Fruit fly (Drosophila melanogaster) whole organism, wandering third instar larva: ENCODE results near the gene SP555.

ENCODE experiments used
- Abd-B ChIP-seq: fragments of >200 bp; optimal IDR thresholded peaks from 2 replicates; lab custom pipeline; 2017; ENCODE audit warnings: missing biosample characterization, missing genetic modification characterization
- CG32264 ChIP-seq: fragments of 200-800 bp; sonication (Bioruptor generic); optimal IDR thresholded peaks from 2 replicates; lab custom pipeline; 2016; ENCODE audit warnings: missing biosample characterization, missing genetic modification characterization
- CG9705 ChIP-seq: fragments of 200-800 bp; sonication (Bioruptor generic); optimal IDR thresholded peaks from 2 replicates; lab custom pipeline; 2018; ENCODE audit warnings: missing biosample characterization, mild to moderate bottlenecking, missing genetic modification characterization
- CrebA ChIP-seq: fragments of 200-800 bp; sonication (Bioruptor generic); optimal IDR thresholded peaks from 2 replicates; lab custom pipeline; 2016; ENCODE audit warnings: missing biosample characterization, mild to moderate bottlenecking, missing genetic modification characterization, borderline replicate concordance
- Dfd ChIP-seq: fragments of >200 bp; optimal IDR thresholded peaks from 2 replicates; lab custom pipeline; 2017; ENCODE audit warnings: missing biosample characterization, missing genetic modification characterization
- Dif ChIP-seq: fragments of 200-275, 200-300 bp; sonication (Bioruptor generic); optimal IDR thresholded peaks from 2 replicates; lab custom pipeline; 2018; ENCODE audit warnings: missing biosample characterization, missing genetic modification characterization; ENCODE audit not compliant: partially characterized antibody
- GATAd ChIP-seq: sonication (Bioruptor generic); optimal IDR thresholded peaks from 2 replicates; lab custom pipeline; 2016; ENCODE audit warnings: missing biosample characterization, missing genetic modification characterization
- HLH106 ChIP-seq: fragments of 200-800 bp; optimal IDR thresholded peaks from 3 replicates; lab custom pipeline; 2019; ENCODE audit warnings: missing biosample characterization, mild to moderate bottlenecking, missing genetic modification characterization, moderate library complexity
- Hnf4 ChIP-seq: fragments of 200-800 bp; sonication (Bioruptor generic); optimal IDR thresholded peaks from 2 replicates; lab custom pipeline; 2016; ENCODE audit warnings: missing biosample characterization, mild to moderate bottlenecking, missing genetic modification characterization
- Hr78 ChIP-seq: fragments of >200 bp; optimal IDR thresholded peaks from 2 replicates; lab custom pipeline; 2017; ENCODE audit warnings: missing biosample characterization, missing genetic modification characterization
- Hr83 ChIP-seq: fragments of 200-300 bp; sonication (Bioruptor generic); optimal IDR thresholded peaks from 2 replicates; lab custom pipeline; 2016; ENCODE audit warnings: missing biosample characterization, mild to moderate bottlenecking, missing genetic modification characterization, moderate library complexity; ENCODE audit not compliant: poor library complexity, severe bottlenecking
- Mio ChIP-seq: sonication (Bioruptor generic); optimal IDR thresholded peaks from 2 replicates; lab custom pipeline; 2016; ENCODE audit warnings: missing biosample characterization, missing genetic modification characterization
- Myc ChIP-seq: fragments of >200 bp; optimal IDR thresholded peaks from 2 replicates; lab custom pipeline; 2017
- N ChIP-seq: fragments of >200 bp; optimal IDR thresholded peaks from 2 replicates; lab custom pipeline; 2018; ENCODE audit warnings: missing biosample characterization, missing external identifiers, missing genetic modification characterization
- OdsH ChIP-seq: fragments of 200-800 bp; sonication (Bioruptor generic); optimal IDR thresholded peaks from 2 replicates; lab custom pipeline; 2016; ENCODE audit warnings: missing biosample characterization, mild to moderate bottlenecking, missing genetic modification characterization
- Rel ChIP-seq, 2 experiments: fragments of 200-800 bp; sonication (Bioruptor generic) in 1 of 2; optimal IDR thresholded peaks; 2 replicates in 1 of 2; 3 replicates in 1 of 2; lab custom pipeline; 2016 to 2019; ENCODE audit warnings: mild to moderate bottlenecking in 2 of 2, missing biosample characterization in 2 of 2, missing genetic modification characterization in 2 of 2, moderate library complexity in 1 of 2
- Sp1 ChIP-seq: fragments of 200-800 bp; sonication (Bioruptor generic); optimal IDR thresholded peaks from 3 replicates; lab custom pipeline; 2019; ENCODE audit warnings: missing biosample characterization, mild to moderate bottlenecking, missing genetic modification characterization, moderate library complexity
- Vsx2 ChIP-seq: fragments of 200-300, 225-300 bp; sonication (Bioruptor generic); optimal IDR thresholded peaks from 2 replicates; lab custom pipeline; 2018; ENCODE audit warnings: missing biosample characterization, missing genetic modification characterization; ENCODE audit not compliant: partially characterized antibody
- br ChIP-seq: fragments of 200-800 bp; sonication (Bioruptor generic); optimal IDR thresholded peaks from 2 replicates; lab custom pipeline; 2016; ENCODE audit warnings: missing biosample characterization, missing genetic modification characterization
- brk ChIP-seq: fragments of 200-800 bp; sonication (Bioruptor generic); optimal IDR thresholded peaks from 2 replicates; lab custom pipeline; 2016; ENCODE audit warnings: missing biosample characterization, mild to moderate bottlenecking, missing genetic modification characterization
- dmrt93B ChIP-seq: fragments of 200-800 bp; sonication (Bioruptor generic); optimal IDR thresholded peaks from 2 replicates; lab custom pipeline; 2018; ENCODE audit warnings: missing biosample characterization, mild to moderate bottlenecking, missing genetic modification characterization
- dsf ChIP-seq: sonication (Bioruptor generic); optimal IDR thresholded peaks from 2 replicates; lab custom pipeline; 2016; ENCODE audit warnings: missing biosample characterization, missing genetic modification characterization, borderline replicate concordance
- ey ChIP-seq: fragments of 200-800 bp; sonication (Bioruptor generic); optimal IDR thresholded peaks from 2 replicates; lab custom pipeline; 2016; ENCODE audit warnings: missing biosample characterization, missing genetic modification characterization
- foxo ChIP-seq, 2 experiments: fragments of 200-800 bp; sonication (Bioruptor generic); optimal IDR thresholded peaks; 2 replicates in 1 of 2; 3 replicates in 1 of 2; lab custom pipeline; 2016 to 2017; ENCODE audit warnings: missing biosample characterization in 2 of 2, missing genetic modification characterization in 2 of 2
- fru ChIP-seq: fragments of 200-800 bp; sonication (Bioruptor generic); optimal IDR thresholded peaks from 3 replicates; lab custom pipeline; 2016; ENCODE audit warnings: missing biosample characterization, mild to moderate bottlenecking, missing genetic modification characterization
- h ChIP-seq: fragments of 200-800 bp; sonication (Bioruptor generic); optimal IDR thresholded peaks from 3 replicates; lab custom pipeline; 2016; ENCODE audit warnings: missing biosample characterization, mild to moderate bottlenecking, missing genetic modification characterization
- jim ChIP-seq: fragments of 175-275, 200-325 bp; sonication (Bioruptor generic); optimal IDR thresholded peaks from 2 replicates; lab custom pipeline; 2016; ENCODE audit warnings: missing biosample characterization, mild to moderate bottlenecking, missing genetic modification characterization
- lola ChIP-seq: fragments of >200 bp; optimal IDR thresholded peaks from 2 replicates; lab custom pipeline; 2017; ENCODE audit warnings: missing biosample characterization, missing genetic modification characterization
- pan ChIP-seq: fragments of >200 bp; optimal IDR thresholded peaks from 2 replicates; lab custom pipeline; 2017
- rgr ChIP-seq: fragments of 200-800 bp; sonication (Bioruptor generic); optimal IDR thresholded peaks from 3 replicates; lab custom pipeline; 2016; ENCODE audit warnings: missing biosample characterization, mild to moderate bottlenecking, missing genetic modification characterization
- sage ChIP-seq: fragments of 200-800 bp; sonication (Bioruptor generic); optimal IDR thresholded peaks from 2 replicates; lab custom pipeline; 2016; ENCODE audit warnings: missing biosample characterization, mild to moderate bottlenecking, missing genetic modification characterization
- sv ChIP-seq: fragments of 200-800 bp; sonication (Bioruptor generic); optimal IDR thresholded peaks from 3 replicates; lab custom pipeline; 2016; ENCODE audit warnings: missing biosample characterization, missing genetic modification characterization
- usp ChIP-seq: fragments of >200 bp; optimal IDR thresholded peaks from 2 replicates; lab custom pipeline; 2017; ENCODE audit warnings: missing biosample characterization, missing genetic modification characterization
- woc ChIP-seq: sonication (Bioruptor generic); optimal IDR thresholded peaks from 2 replicates; lab custom pipeline; 2016; ENCODE audit warnings: missing biosample characterization, mild to moderate bottlenecking, missing genetic modification characterization

Gene SP555

DNA sequence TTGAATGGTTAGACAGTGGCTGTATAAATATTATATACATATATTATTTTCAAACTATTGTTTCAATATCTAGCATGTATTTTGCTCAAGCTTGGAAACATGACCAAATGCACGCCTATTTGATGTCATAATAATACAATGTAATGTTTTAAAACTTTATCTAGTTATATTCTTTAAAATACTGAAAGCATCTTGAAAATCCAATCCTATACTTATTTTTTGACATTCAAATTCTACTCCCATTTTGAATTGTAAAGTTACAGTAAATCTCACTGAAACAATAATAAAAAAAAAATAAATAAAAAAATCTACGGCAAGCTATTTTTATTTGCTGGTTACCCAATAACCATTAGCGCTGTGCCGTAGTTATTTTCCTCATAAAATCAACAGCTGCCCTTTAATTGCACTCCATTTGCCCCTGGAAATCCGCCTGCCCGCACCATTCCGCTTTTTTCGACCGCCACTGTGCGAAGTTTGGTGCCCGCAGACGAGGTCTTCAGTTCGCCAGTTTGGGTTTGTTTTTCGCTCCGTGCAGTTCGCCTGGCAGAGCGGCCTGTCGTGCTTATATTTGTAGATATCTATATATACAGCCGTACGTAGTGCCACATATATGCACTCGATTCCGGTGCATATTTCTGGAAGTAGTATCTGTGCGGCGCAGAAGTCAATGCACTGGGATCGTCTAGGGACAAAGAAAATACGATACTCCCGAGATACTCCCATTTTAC is 7.5 kb downstream of the SP555 start (continued):
- TF ChIP-seq Dfd (no peak), brk (GFP tag; lab: Kevin White, UChicago) (no peak), dmrt93B (GFP tag; lab: Kevin White, UChicago) (no peak), jim (no peak), Dif (GFP tag; lab: Kevin White, UChicago) (no peak), Hnf4 (GFP tag; lab: Kevin White, UChicago) (peak; percentile 15), sage (GFP tag; lab: Kevin White, UChicago) (no peak), usp (GFP tag; lab: Kevin White, UChicago) (no peak), N (GFP tag; lab: Kevin White, UChicago) (no peak), foxo (GFP tag; optimal IDR thresholded peaks at IDR 0.05; lab: Kevin White, UChicago) (peak in 1 of 2 experiments; percentile 43), OdsH (GFP tag; lab: Kevin White, UChicago) (peak; percentile 18)

dm6 chr2L:5046261-5046660 is 8.8 kb downstream of the SP555 start:
- TF ChIP-seq Hr78 (GFP tag; lab: Kevin White, UChicago), result no peak
- no peak for TF ChIP-seq N (GFP tag; lab: Kevin White, UChicago)
- no peak for TF ChIP-seq lola (GFP tag; lab: Kevin White, UChicago)
- TF ChIP-seq GATAd (GFP tag; lab: Kevin White, UChicago), result no peak

DNA sequence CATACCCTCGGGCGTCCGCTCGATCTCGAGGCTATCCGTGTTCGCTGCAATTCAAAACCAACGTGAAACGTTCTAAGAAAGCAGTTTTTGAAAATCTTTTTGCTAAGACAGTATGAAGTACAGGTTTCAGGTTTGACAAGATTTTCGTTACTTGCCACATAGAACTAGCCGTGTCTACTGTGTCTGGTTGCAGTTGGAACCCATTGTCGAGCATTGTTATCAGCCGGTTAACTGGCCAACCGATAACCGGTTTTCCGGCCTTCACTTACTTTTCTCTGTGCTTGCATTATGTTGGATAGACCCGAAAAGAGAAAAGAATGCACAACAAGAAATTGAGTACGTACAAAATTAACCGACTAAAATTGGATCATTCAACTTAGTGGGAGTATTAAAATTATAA is 12.5 kb downstream of the SP555 start:
- TF ChIP-seq OdsH (GFP tag; lab: Kevin White, UChicago) (no peak), jim (no peak), N (GFP tag; lab: Kevin White, UChicago) (no peak), rgr (no peak)
- TF ChIP-seq, all 38 proteins: peak for 0

DNA sequence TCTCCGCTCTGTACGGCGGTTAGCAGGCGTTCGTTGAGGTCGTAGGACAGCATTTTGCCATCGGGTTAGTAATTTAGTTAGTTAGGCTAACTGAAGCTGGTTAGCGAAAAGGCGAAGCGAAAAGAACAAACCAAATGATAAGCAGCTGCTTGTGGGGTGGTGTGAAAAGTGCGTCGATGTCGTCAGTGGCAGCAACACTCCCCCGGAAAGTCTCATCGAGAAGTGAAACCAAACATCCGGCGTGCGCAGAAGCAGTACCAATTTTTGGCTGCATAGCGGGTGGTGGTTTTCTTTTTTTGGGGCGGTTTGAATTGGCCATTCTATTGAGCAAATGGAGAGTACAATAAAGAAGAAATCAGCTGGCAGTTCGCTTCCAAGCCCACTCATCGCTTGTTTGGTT is 13.3 kb downstream of the SP555 start, which contains the start of gene CG9121:
TSS of gene CG9121 (minus strand) at position 238 of the 400 bp plus-strand sequence.
- TF ChIP-seq N (GFP tag; lab: Kevin White, UChicago) (no peak), Vsx2 (no peak), Hr83 (GFP tag; lab: Kevin White, UChicago) (no peak), h (GFP tag; lab: Kevin White, UChicago) (no peak), dsf (GFP tag; lab: Kevin White, UChicago) (no peak), Dfd (no peak), Dif (GFP tag; lab: Kevin White, UChicago) (no peak), GATAd (GFP tag; lab: Kevin White, UChicago) (no peak), usp (GFP tag; lab: Kevin White, UChicago) (no peak), fru (GFP tag; lab: Kevin White, UChicago) (no peak), dmrt93B (GFP tag; lab: Kevin White, UChicago) (no peak), HLH106 (tag; lab: Kevin White, UChicago) (no peak), lola (GFP tag; lab: Kevin White, UChicago) (no peak), ey (GFP tag; lab: Kevin White, UChicago) (no peak), Myc (lab: Kevin White, UChicago) (no peak), Mio (GFP tag; lab: Kevin White, UChicago) (no peak)
- TF ChIP-seq, all 38 proteins: peak for 0

- TF ChIP-seq foxo (GFP tag; optimal IDR thresholded peaks at IDR 0.05; lab: Kevin White, UChicago) (peak in 1 of 2 experiments; percentile 92), Abd-B (GFP tag; lab: Kevin White, UChicago) (no peak), fru (GFP tag; lab: Kevin White, UChicago) (peak; percentile 90), N (GFP tag; lab: Kevin White, UChicago) (no peak), usp (GFP tag; lab: Kevin White, UChicago) (no peak), dsf (GFP tag; lab: Kevin White, UChicago) (peak; percentile 73), Hr78 (GFP tag; lab: Kevin White, UChicago) (no peak), sage (GFP tag; lab: Kevin White, UChicago) (no peak), CrebA (no peak), jim (peak; percentile 43), Mio (GFP tag; lab: Kevin White, UChicago) (peak; percentile 53), ey (GFP tag; lab: Kevin White, UChicago) (peak; percentile 92), Sp1 (GFP tag; lab: Kevin White, UChicago) (peak; percentile 79), Hnf4 (GFP tag; lab: Kevin White, UChicago) (peak; percentile 91), Myc (lab: Kevin White, UChicago) (peak; percentile 57), Vsx2 (no peak), h (GFP tag; lab: Kevin White, UChicago) (peak; percentile 93), woc (no peak), Hr83 (GFP tag; lab: Kevin White, UChicago) (peak; percentile 95), Rel (GFP tag; optimal IDR thresholded peaks at IDR 0.05; lab: Kevin White, UChicago) (no peak), Rel (tag; optimal IDR thresholded peaks at IDR 0.05; lab: Kevin White, UChicago) (peak; percentile 98), Dfd (no peak), br (GFP tag; lab: Kevin White, UChicago) (peak; percentile 93), CG32264 (GFP tag; lab: Kevin White, UChicago) (peak; percentile 25), Dif (GFP tag; lab: Kevin White, UChicago) (no peak), dmrt93B (GFP tag; lab: Kevin White, UChicago) (peak; percentile 57), rgr (peak; percentile 90), HLH106 (tag; lab: Kevin White, UChicago) (peak; percentile 59), CG9705 (peak; percentile 67), sv (peak; percentile 75), lola (GFP tag; lab: Kevin White, UChicago) (no peak), pan (no peak), OdsH (GFP tag; lab: Kevin White, UChicago) (peak; percentile 89)
Measured at dm6 chr2L:5052367-5052914, 14.9 kb downstream of the SP555 start, which contains the start of gene senju. Gene senju, plus strand, starts transcription at chr2L:5052843.
